Fruit fly (Drosophila melanogaster) whole organism, wandering third instar larva: ENCODE measurements around the gene CG1271.

Source experiments
- Jra ChIP-seq: sonication (Bioruptor generic); optimal IDR thresholded peaks from 2 replicates; lab custom pipeline; 2016; ENCODE audit warnings: missing biosample characterization, missing genetic modification characterization
- lola ChIP-seq: fragments of >200 bp; optimal IDR thresholded peaks from 2 replicates; lab custom pipeline; 2017; ENCODE audit warnings: missing biosample characterization, missing genetic modification characterization
- psq ChIP-seq: fragments of 200-800 bp; sonication (Bioruptor generic); optimal IDR thresholded peaks from 3 replicates; lab custom pipeline; 2017; ENCODE audit warnings: missing biosample characterization, mild to moderate bottlenecking, missing genetic modification characterization, moderate library complexity
- usp ChIP-seq: fragments of >200 bp; optimal IDR thresholded peaks from 2 replicates; lab custom pipeline; 2017; ENCODE audit warnings: missing biosample characterization, missing genetic modification characterization

DNA sequence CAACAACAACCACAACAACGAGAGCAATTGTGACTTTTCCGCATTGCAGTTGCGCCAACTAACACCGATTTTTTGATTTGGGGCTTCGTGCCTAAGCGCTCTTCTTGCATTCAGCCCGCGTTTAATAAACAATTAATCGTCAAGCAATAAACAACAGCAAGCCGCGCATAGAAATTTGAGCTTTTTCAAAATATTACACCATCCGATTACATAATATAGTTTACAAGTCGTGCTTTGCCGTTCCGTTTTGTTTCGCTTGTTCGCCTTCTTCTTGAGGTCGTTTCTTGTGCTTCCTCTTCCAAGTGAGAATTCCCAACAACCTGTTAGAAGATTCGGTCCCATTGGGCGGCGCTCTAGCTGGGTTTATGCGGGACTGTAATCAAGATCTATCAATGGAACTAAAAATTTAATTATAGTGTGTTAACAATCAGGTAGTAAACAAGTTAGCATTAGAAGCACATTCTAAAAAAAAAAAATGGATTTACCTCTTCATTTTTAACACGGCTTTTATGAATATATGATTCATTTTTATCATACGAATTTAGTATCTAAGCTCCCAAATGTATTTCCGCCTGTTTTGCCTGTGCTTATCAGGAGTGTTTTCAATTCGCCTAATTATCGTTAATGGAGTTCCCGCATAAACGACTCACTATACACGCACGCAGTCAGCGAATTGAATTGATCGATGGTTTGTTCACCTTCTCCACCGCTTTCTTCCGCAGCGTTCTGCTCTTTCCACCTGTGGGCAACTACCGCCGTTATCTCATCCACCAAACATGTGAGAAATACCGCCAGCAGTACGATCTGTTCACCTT, 16.3 kb upstream of the CG1271 start:
- TF ChIP-seq psq (GFP tag; lab: Kevin White, UChicago) (peak; percentile 35), lola (GFP tag; lab: Kevin White, UChicago) (no peak), usp (GFP tag; lab: Kevin White, UChicago) (no peak), Jra (peak; percentile 4)
